Fruit fly (Drosophila melanogaster): ENCODE results near the gene CG13398.

CG13398 gene

DNA sequence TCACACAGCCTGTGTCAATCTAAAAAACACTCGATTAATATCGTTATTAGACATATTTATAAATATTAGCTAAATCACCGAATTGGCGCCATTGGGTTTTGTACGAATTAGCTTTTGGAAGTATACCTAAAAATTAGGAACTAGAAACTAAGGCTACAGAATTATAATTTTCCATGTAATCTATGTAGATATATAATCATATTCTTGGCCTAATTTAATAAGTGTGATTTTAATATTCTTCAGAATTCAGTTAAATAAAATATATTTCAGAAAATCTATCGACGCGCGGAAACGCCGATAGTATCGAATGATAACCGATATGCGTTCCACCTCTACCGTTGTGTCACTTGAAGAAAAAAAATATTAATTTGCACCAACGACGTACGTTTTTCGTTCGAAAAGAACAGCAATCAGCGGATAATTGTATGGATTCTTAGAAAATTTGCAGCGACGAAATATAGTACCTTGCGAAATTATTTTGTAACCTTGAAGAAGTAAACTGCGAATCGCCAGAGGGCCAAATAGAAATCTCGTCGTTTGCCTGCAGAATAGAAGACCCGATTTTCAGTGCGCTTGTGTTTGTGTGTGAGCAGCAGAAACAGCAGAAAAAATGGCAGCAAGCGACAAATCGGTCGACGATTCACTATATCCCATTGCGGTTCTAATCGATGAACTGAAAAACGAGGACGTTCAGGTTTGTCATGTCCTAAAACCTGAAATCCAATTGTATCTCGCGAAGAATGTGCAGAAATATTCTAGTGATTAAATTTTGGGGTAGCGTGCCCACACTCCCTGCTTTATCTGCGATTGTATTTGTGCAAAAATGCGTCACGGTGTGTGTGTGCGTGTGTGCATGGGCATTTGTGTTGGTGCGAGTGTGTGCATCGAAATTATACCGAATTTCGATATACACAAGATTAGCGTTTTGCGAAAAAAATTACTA is 49.1 kb downstream of the CG13398 start, which contains the start of gene Pp2A-29B (continued):
- TF ChIP-seq CG2120 (GFP tag; optimal IDR thresholded peaks at IDR 0.05), result peak; percentile 19
- TF ChIP-seq B-H1 (GFP tag; IDR thresholded peaks at IDR 0.05), result no peak
- TF ChIP-seq Dip2 (GFP tag; IDR thresholded peaks at IDR 0.05), result no peak
- no peak for TF ChIP-seq CG4360 (GFP tag; IDR thresholded peaks at IDR 0.05)
- no peak for TF ChIP-seq stc (GFP tag; IDR thresholded peaks at IDR 0.05)
- no peak for TF ChIP-seq Doc2 (GFP tag; IDR thresholded peaks at IDR 0.05)
- peak; percentile 38 for TF ChIP-seq CG4424 (GFP tag; optimal IDR thresholded peaks at IDR 0.05)
- no peak for TF ChIP-seq CG6654 (GFP tag; optimal IDR thresholded peaks at IDR 0.05)
- no peak for TF ChIP-seq crol (GFP tag; IDR thresholded peaks at IDR 0.05)
- no peak for TF ChIP-seq dysf (GFP tag; IDR thresholded peaks at IDR 0.05)
- TF ChIP-seq CG9727 (GFP tag; optimal IDR thresholded peaks at IDR 0.05), result peak; percentile 61
- TF ChIP-seq Hmx (GFP tag; optimal IDR thresholded peaks at IDR 0.05), result no peak
- no peak for TF ChIP-seq wor (GFP tag; IDR thresholded peaks at IDR 0.05)
- TF ChIP-seq CG6813 (GFP tag; optimal IDR thresholded peaks at IDR 0.05), result no peak
- TF ChIP-seq fd3F (GFP tag; optimal IDR thresholded peaks at IDR 0.05), result no peak
- TF ChIP-seq CG17802 (tag; optimal IDR thresholded peaks at IDR 0.05), result no peak
- no peak for TF ChIP-seq CG7271 (tag; optimal IDR thresholded peaks at IDR 0.05)
- TF ChIP-seq CkIIα-i1 (GFP tag; IDR thresholded peaks at IDR 0.05), result no peak
- peak; percentile 92 for TF ChIP-seq phol (tag; optimal IDR thresholded peaks at IDR 0.05)
- TF ChIP-seq Deaf1 (tag; optimal IDR thresholded peaks at IDR 0.05), result peak; percentile 7
- TF ChIP-seq Ravus (GFP tag; IDR thresholded peaks at IDR 0.05), result no peak
- no peak for TF ChIP-seq HmgD (GFP tag; optimal IDR thresholded peaks at IDR 0.05)
- TF ChIP-seq jigr1 (GFP tag; IDR thresholded peaks at IDR 0.05), result no peak
- TF ChIP-seq kay (GFP tag; optimal IDR thresholded peaks at IDR 0.05), result no peak
- TF ChIP-seq pan (optimal IDR thresholded peaks at IDR 0.05), result no peak
- no peak for TF ChIP-seq pan (GFP tag; optimal IDR thresholded peaks at IDR 0.05 in 1 of 2, IDR thresholded peaks at IDR 0.05 in 1 of 2)
- no peak for TF ChIP-seq CG3407 (GFP tag; optimal IDR thresholded peaks at IDR 0.05)
- TF ChIP-seq bab2 (GFP tag; optimal IDR thresholded peaks at IDR 0.05), result no peak
- no peak for TF ChIP-seq cad (GFP tag; optimal IDR thresholded peaks at IDR 0.05)
- peak; percentile 83 for TF ChIP-seq CG14710 (tag; optimal IDR thresholded peaks at IDR 0.05)
- no peak for TF ChIP-seq nom (GFP tag; optimal IDR thresholded peaks at IDR 0.05)
- no peak for TF ChIP-seq danr (GFP tag; IDR thresholded peaks at IDR 0.05)
- TF ChIP-seq Xrp1 (GFP tag; IDR thresholded peaks at IDR 0.05), result no peak
- TF ChIP-seq nau (GFP tag; optimal IDR thresholded peaks at IDR 0.05), result no peak
- no peak for TF ChIP-seq dimm (GFP tag; IDR thresholded peaks at IDR 0.05)
- TF ChIP-seq Hr78 (GFP tag; optimal IDR thresholded peaks at IDR 0.05), result no peak
- TF ChIP-seq Fer3 (tag; optimal IDR thresholded peaks at IDR 0.05), result no peak
- TF ChIP-seq CG30431 (GFP tag; optimal IDR thresholded peaks at IDR 0.05), result no peak
- no peak for TF ChIP-seq rib (GFP tag; IDR thresholded peaks at IDR 0.05)
- TF ChIP-seq Gsc (GFP tag; IDR thresholded peaks at IDR 0.05), result no peak
- peak in 1 of 2 experiments; percentile 17 for TF ChIP-seq dpn (GFP tag; optimal IDR thresholded peaks at IDR 0.05)
- peak; percentile 56 for TF ChIP-seq CG11504 (tag; optimal IDR thresholded peaks at IDR 0.05)
- TF ChIP-seq sisA (GFP tag; IDR thresholded peaks at IDR 0.05), result no peak
- no peak for TF ChIP-seq TFAM (GFP tag; optimal IDR thresholded peaks at IDR 0.05)
- TF ChIP-seq grn (GFP tag; optimal IDR thresholded peaks at IDR 0.05), result no peak
- TF ChIP-seq salm (tag; optimal IDR thresholded peaks at IDR 0.05), result no peak
- TF ChIP-seq lab (GFP tag; optimal IDR thresholded peaks at IDR 0.05), result peak; percentile 15
- no peak for TF ChIP-seq Side (GFP tag; optimal IDR thresholded peaks at IDR 0.05)
- TF ChIP-seq inv (GFP tag; IDR thresholded peaks at IDR 0.05; ENCODE audit: partially characterized antibody), result peak; percentile 100
- no peak for TF ChIP-seq CG1832 (GFP tag; optimal IDR thresholded peaks at IDR 0.05)

All from whole organism, embryonic.